Fruit fly (Drosophila melanogaster) whole organism, embryonic: ENCODE results near the gene r2d2.

Source experiments
- B-H2 ChIP-seq: fragments of 200-800 bp; sonication (Bioruptor generic); optimal IDR thresholded peaks from 2 replicates; lab custom pipeline; 2018; ENCODE audit warnings: missing biosample characterization, mild to moderate bottlenecking, missing genetic modification characterization
- BEAF-32 ChIP-seq: fragments of 200-800 bp; sonication (Bioruptor generic); optimal IDR thresholded peaks from 3 replicates; lab custom pipeline; 2017; ENCODE audit warnings: missing biosample characterization, missing genetic modification characterization, mild to moderate bottlenecking, moderate library complexity, missing genetic modification reagents
- CG12219 ChIP-seq: fragments of 200-800 bp; sonication (Bioruptor generic); optimal IDR thresholded peaks from 3 replicates; lab custom pipeline; 2018; ENCODE audit warnings: missing biosample characterization, mild to moderate bottlenecking, missing genetic modification characterization
- CG12236 ChIP-seq: fragments of 200-800 bp; sonication (Bioruptor generic); optimal IDR thresholded peaks from 2 replicates; lab custom pipeline; 2016; ENCODE audit warnings: missing biosample characterization, missing genetic modification characterization
- CG13296 ChIP-seq: fragments of 200-800 bp; sonication (Bioruptor generic); optimal IDR thresholded peaks from 3 replicates; lab custom pipeline; 2018; ENCODE audit warnings: missing biosample characterization, mild to moderate bottlenecking, missing genetic modification characterization
- CG14710 ChIP-seq: fragments of 200-800 bp; sonication (Bioruptor generic); optimal IDR thresholded peaks from 3 replicates; lab custom pipeline; 2019; ENCODE audit warnings: missing biosample characterization, mild to moderate bottlenecking, missing genetic modification characterization, moderate library complexity
- CG17612 ChIP-seq: fragments of 200-800 bp; sonication (Bioruptor generic); IDR thresholded peaks from 2 replicates; pipeline ENCODE4 v1.3.6; 2022; ENCODE audit warnings: missing biosample characterization, missing genetic modification characterization
- CG1832 ChIP-seq: fragments of 200-800 bp; sonication (Bioruptor generic); optimal IDR thresholded peaks from 2 replicates; lab custom pipeline; 2017; ENCODE audit warnings: missing biosample characterization, mild to moderate bottlenecking, missing genetic modification characterization, inconsistent platforms
- CG4404 ChIP-seq: fragments of 200-800 bp; sonication (Bioruptor generic); IDR thresholded peaks from 2 replicates; pipeline ENCODE4 v1.3.6; 2022; ENCODE audit warnings: missing biosample characterization, missing genetic modification characterization
- CG6813 ChIP-seq: fragments of 200-800 bp; sonication (Bioruptor generic); optimal IDR thresholded peaks from 2 replicates; lab custom pipeline; 2017; ENCODE audit warnings: missing biosample characterization, missing genetic modification characterization, mild to moderate bottlenecking, moderate library complexity, missing genetic modification reagents
- CG7839 ChIP-seq: fragments of 200-800 bp; sonication (Bioruptor generic); optimal IDR thresholded peaks from 3 replicates; lab custom pipeline; 2018; ENCODE audit warnings: missing biosample characterization, mild to moderate bottlenecking, missing genetic modification characterization, moderate library complexity
- CG7987 ChIP-seq: fragments of 200-800 bp; sonication (Bioruptor generic); optimal IDR thresholded peaks from 2 replicates; lab custom pipeline; 2018; ENCODE audit warnings: missing biosample characterization, mild to moderate bottlenecking, missing genetic modification characterization, moderate library complexity
- CG8089 ChIP-seq: fragments of 200-800 bp; sonication (Bioruptor generic); optimal IDR thresholded peaks from 3 replicates; lab custom pipeline; 2016; ENCODE audit warnings: missing biosample characterization, missing genetic modification characterization
- CG9727 ChIP-seq: fragments of 200-800 bp; sonication (Bioruptor generic); optimal IDR thresholded peaks from 3 replicates; lab custom pipeline; 2017; ENCODE audit warnings: missing biosample characterization, mild to moderate bottlenecking, missing genetic modification characterization
- CG9876 ChIP-seq: fragments of 200-800 bp; sonication (Bioruptor generic); optimal IDR thresholded peaks from 2 replicates; lab custom pipeline; 2016; ENCODE audit warnings: missing biosample characterization, missing genetic modification characterization
- CHES-1-like ChIP-seq: fragments of 200-800 bp; sonication (Bioruptor generic); optimal IDR thresholded peaks from 2 replicates; lab custom pipeline; 2016; ENCODE audit warnings: missing biosample characterization, missing genetic modification characterization
- Camta ChIP-seq: fragments of 200-800 bp; sonication (Bioruptor generic); optimal IDR thresholded peaks from 2 replicates; lab custom pipeline; 2016; ENCODE audit warnings: missing biosample characterization, missing genetic modification characterization
- Doc3 ChIP-seq: fragments of 200-800 bp; sonication (Bioruptor generic); IDR thresholded peaks from 3 replicates; pipeline ENCODE4 v1.3.6; 2022; ENCODE audit warnings: missing biosample characterization, missing genetic modification characterization; ENCODE audit not compliant: partially characterized antibody
- E2f1 ChIP-seq: fragments of 200-800 bp; sonication (Bioruptor generic); IDR thresholded peaks from 2 replicates; pipeline ENCODE4 v1.3.6; 2022; ENCODE audit warnings: missing biosample characterization, missing genetic modification characterization
- Gug ChIP-seq: fragments of 200-800 bp; sonication (Bioruptor generic); IDR thresholded peaks from 4 replicates; pipeline ENCODE4 v1.3.6; 2022; ENCODE audit warnings: missing biosample characterization, missing genetic modification characterization
- Jarid2 ChIP-seq: fragments of 200-800 bp; sonication (Bioruptor generic); optimal IDR thresholded peaks from 3 replicates; lab custom pipeline; 2017; ENCODE audit warnings: mild to moderate bottlenecking, missing biosample characterization, missing genetic modification reagents, missing genetic modification characterization
- Lim3 ChIP-seq: fragments of 200-800 bp; sonication (Bioruptor generic); IDR thresholded peaks from 2 replicates; pipeline ENCODE4 v1.3.6; 2022; ENCODE audit warnings: missing biosample characterization, missing genetic modification characterization
- Lpt ChIP-seq: fragments of >200 bp; optimal IDR thresholded peaks from 2 replicates; lab custom pipeline; 2018; ENCODE audit warnings: missing biosample characterization, missing genetic modification characterization
- MTF-1 ChIP-seq: fragments of 200-800 bp; sonication (Bioruptor generic); optimal IDR thresholded peaks from 2 replicates; lab custom pipeline; 2018; ENCODE audit warnings: missing biosample characterization, mild to moderate bottlenecking, missing genetic modification characterization, borderline replicate concordance
- NK7.1 ChIP-seq: fragments of 200-800 bp; sonication (Bioruptor generic); optimal IDR thresholded peaks from 3 replicates; lab custom pipeline; 2016; ENCODE audit warnings: missing biosample characterization, missing genetic modification characterization
- Nf-YA ChIP-seq: fragments of 200-800 bp; sonication (Bioruptor generic); IDR thresholded peaks from 2 replicates; pipeline ENCODE4 v1.3.6; 2022; ENCODE audit warnings: missing biosample characterization, missing genetic modification characterization
- Rx ChIP-seq: fragments of 200-800 bp; sonication (Bioruptor generic); IDR thresholded peaks from 2 replicates; pipeline ENCODE4 v1.3.6; 2022; ENCODE audit warnings: missing biosample characterization, missing genetic modification characterization
- Spps ChIP-seq: fragments of 200-800 bp; sonication (Bioruptor generic); optimal IDR thresholded peaks from 2 replicates; lab custom pipeline; 2018; ENCODE audit warnings: missing biosample characterization, mild to moderate bottlenecking, missing genetic modification characterization
- Usf ChIP-seq: fragments of 200-800 bp; sonication (Bioruptor generic); optimal IDR thresholded peaks from 2 replicates; lab custom pipeline; 2017; ENCODE audit warnings: missing genotype, missing biosample characterization, missing genetic modification characterization
- aop ChIP-seq: fragments of 200-800 bp; sonication (Bioruptor generic); IDR thresholded peaks from 2 replicates; pipeline ENCODE4 v1.3.6; 2022; ENCODE audit warnings: missing biosample characterization, missing genetic modification characterization
- croc ChIP-seq: fragments of 200-800 bp; sonication (Bioruptor generic); conservative IDR thresholded peaks from 3 replicates; pipeline ENCODE4 v1.3.6; 2022; ENCODE audit warnings: missing biosample characterization, missing genetic modification characterization
- crol ChIP-seq: fragments of 200-800 bp; sonication (Bioruptor generic); IDR thresholded peaks from 2 replicates; pipeline ENCODE4 v1.3.6; 2022; ENCODE audit warnings: missing biosample characterization, missing genetic modification characterization
- ewg ChIP-seq: fragments of 200-800 bp; sonication (Bioruptor generic); optimal IDR thresholded peaks from 3 replicates; lab custom pipeline; 2017; ENCODE audit warnings: mild to moderate bottlenecking, missing biosample characterization, missing genetic modification reagents, missing genetic modification characterization
- gsb-n ChIP-seq: fragments of 200-800 bp; sonication (Bioruptor generic); optimal IDR thresholded peaks from 3 replicates; lab custom pipeline; 2018; ENCODE audit warnings: missing biosample characterization, mild to moderate bottlenecking, missing genetic modification characterization
- gt ChIP-seq: fragments of 200-800 bp; sonication (Bioruptor generic); IDR thresholded peaks from 2 replicates; pipeline ENCODE4 v1.3.6; 2022; ENCODE audit warnings: missing biosample characterization, missing genetic modification characterization
- hb ChIP-seq: fragments of 200-800 bp; sonication (Bioruptor generic); IDR thresholded peaks from 3 replicates; pipeline ENCODE4 v1.3.6; 2022; ENCODE audit warnings: missing biosample characterization, missing genetic modification characterization; ENCODE audit not compliant: partially characterized antibody
- inv ChIP-seq: fragments of 200-800 bp; sonication (Bioruptor generic); IDR thresholded peaks from 2 replicates; pipeline ENCODE4 v1.3.6; 2022; ENCODE audit warnings: missing biosample characterization, missing genetic modification characterization; ENCODE audit not compliant: partially characterized antibody
- jumu ChIP-seq: fragments of 200-800 bp; sonication (Bioruptor generic); optimal IDR thresholded peaks from 3 replicates; lab custom pipeline; 2016; ENCODE audit warnings: missing biosample characterization, missing genetic modification characterization
- kah ChIP-seq: fragments of 200-800 bp; sonication (Bioruptor generic); optimal IDR thresholded peaks from 2 replicates; lab custom pipeline; 2018; ENCODE audit warnings: missing biosample characterization, mild to moderate bottlenecking, missing genetic modification characterization
- kay ChIP-seq: fragments of 200-800 bp; sonication (Bioruptor generic); optimal IDR thresholded peaks from 2 replicates; lab custom pipeline; 2016; ENCODE audit warnings: missing biosample characterization, missing genetic modification characterization
- lov ChIP-seq, 2 experiments: fragments of 200-800 bp in 1 of 2; fragments of >200 bp in 1 of 2; sonication (Bioruptor generic) in 1 of 2; IDR thresholded peaks in 1 of 2; optimal IDR thresholded peaks in 1 of 2; 2 replicates in 1 of 2; 3 replicates in 1 of 2; pipeline versions ENCODE4 v1.3.6 to Lab custom; 2017 to 2022; ENCODE audit warnings: missing biosample characterization in 1 of 2, missing genetic modification characterization in 1 of 2
- mam ChIP-seq: fragments of 200-800 bp; sonication (Bioruptor generic); optimal IDR thresholded peaks from 3 replicates; lab custom pipeline; 2016; ENCODE audit warnings: missing biosample characterization, missing genetic modification characterization
- org-1 ChIP-seq: fragments of 200-800 bp; sonication (Bioruptor generic); optimal IDR thresholded peaks from 2 replicates; lab custom pipeline; 2017; ENCODE audit warnings: missing biosample characterization, missing genetic modification characterization
- otp ChIP-seq: fragments of 200-800 bp; sonication (Bioruptor generic); IDR thresholded peaks from 3 replicates; pipeline ENCODE4, ENCODE4 v1.3.6; 2022; ENCODE audit warnings: missing biosample characterization, missing genetic modification characterization
- pum ChIP-seq: fragments of 200-800 bp; sonication (Bioruptor generic); optimal IDR thresholded peaks from 2 replicates; lab custom pipeline; 2016; ENCODE audit warnings: missing biosample characterization, missing genetic modification characterization
- run ChIP-seq: fragments of 200-800 bp; sonication (Bioruptor generic); optimal IDR thresholded peaks from 3 replicates; lab custom pipeline; 2018; ENCODE audit warnings: missing biosample characterization, mild to moderate bottlenecking, missing genetic modification characterization
- salm ChIP-seq: fragments of 200-800 bp; sonication (Bioruptor generic); optimal IDR thresholded peaks from 2 replicates; lab custom pipeline; 2018; ENCODE audit warnings: missing biosample characterization, mild to moderate bottlenecking, missing genetic modification characterization
- tgo ChIP-seq: fragments of 200-800 bp; sonication (Bioruptor generic); IDR thresholded peaks from 3 replicates; pipeline ENCODE4 v1.3.6; 2022; ENCODE audit warnings: missing biosample characterization, missing genetic modification characterization
- trem ChIP-seq: fragments of 200-800 bp; optimal IDR thresholded peaks from 3 replicates; lab custom pipeline; 2019; ENCODE audit warnings: missing biosample characterization, mild to moderate bottlenecking, missing genetic modification characterization, moderate library complexity
- wdn ChIP-seq: fragments of 200-800 bp; sonication (Bioruptor generic); IDR thresholded peaks from 2 replicates; pipeline ENCODE4 v1.3.6; 2022; ENCODE audit warnings: missing biosample characterization, missing genetic modification characterization
- wek ChIP-seq: fragments of 200-800 bp; sonication (Bioruptor generic); optimal IDR thresholded peaks from 3 replicates; lab custom pipeline; 2018; ENCODE audit warnings: missing biosample characterization, mild to moderate bottlenecking, missing genetic modification characterization, moderate library complexity
- zfh1 ChIP-seq: fragments of 200-800 bp; sonication (Bioruptor generic); IDR thresholded peaks from 3 replicates; pipeline ENCODE4 v1.3.6; 2022; ENCODE audit warnings: missing biosample characterization, missing genetic modification characterization

r2d2 gene

DNA sequence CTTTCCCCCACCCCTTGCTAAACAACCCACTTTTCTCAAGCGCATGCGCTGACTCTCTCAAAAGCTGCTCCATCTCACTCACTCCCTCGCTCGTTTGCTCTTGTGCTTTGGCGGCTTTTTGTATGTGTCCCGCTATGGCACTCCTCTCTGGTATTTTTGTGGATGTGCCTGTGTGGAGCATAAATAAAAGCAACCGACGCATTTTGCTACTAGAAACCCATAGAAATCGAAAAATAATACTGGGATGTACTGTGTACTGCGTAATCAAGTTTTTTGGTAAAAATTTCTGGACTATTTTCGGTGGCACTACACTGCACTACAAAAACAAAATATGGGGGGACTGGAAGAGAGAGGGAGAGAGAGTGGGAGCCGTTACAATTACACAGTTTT, 9.7 kb downstream of the r2d2 start (continued):
- TF ChIP-seq BEAF-32 (GFP tag; lab: Kevin White, UChicago) (no peak), CG7987 (GFP tag; lab: Kevin White, UChicago) (peak; percentile 63), gt (GFP tag; lab: Robert Waterston, UW) (no peak), CG1832 (GFP tag; lab: Kevin White, UChicago) (peak; percentile 74), CHES-1-like (GFP tag; lab: Kevin White, UChicago) (no peak), Usf (no peak), Camta (GFP tag; lab: Kevin White, UChicago) (no peak), jumu (GFP tag; lab: Kevin White, UChicago) (no peak), Nf-YA (GFP tag; lab: Robert Waterston, UW) (no peak), croc (GFP tag; lab: Robert Waterston, UW) (no peak), NK7.1 (GFP tag; lab: Kevin White, UChicago) (no peak), org-1 (GFP tag; lab: Kevin White, UChicago) (no peak), CG14710 (tag; lab: Kevin White, UChicago) (no peak), ewg (GFP tag; lab: Kevin White, UChicago) (peak; percentile 97), Doc3 (GFP tag; lab: Robert Waterston, UW) (no peak), B-H2 (GFP tag; lab: Kevin White, UChicago) (no peak), zfh1 (no peak), aop (no peak), CG4404 (no peak), Rx (GFP tag; lab: Robert Waterston, UW) (no peak), Spps (tag; lab: Kevin White, UChicago) (no peak), CG12219 (no peak), wek (GFP tag; lab: Kevin White, UChicago) (no peak), mam (GFP tag; lab: Kevin White, UChicago) (no peak), wdn (GFP tag; lab: Robert Waterston, UW) (no peak), CG7839 (tag; lab: Kevin White, UChicago) (no peak), CG17612 (GFP tag; lab: Robert Waterston, UW) (no peak), pum (no peak), Jarid2 (no peak), Lim3 (no peak), Lpt (GFP tag; lab: Kevin White, UChicago) (no peak), run (tag; lab: Kevin White, UChicago) (no peak), salm (tag; lab: Kevin White, UChicago) (no peak), kah (GFP tag; lab: Kevin White, UChicago) (no peak), tgo (GFP tag; lab: Robert Waterston, UW) (no peak), CG12236 (no peak), CG13296 (no peak), otp (GFP tag; lab: Robert Waterston, UW) (no peak), CG6813 (GFP tag; lab: Kevin White, UChicago) (peak; percentile 58), Gug (GFP tag; lab: Robert Waterston, UW) (no peak), lov (optimal IDR thresholded peaks at IDR 0.05; lab: Kevin White, UChicago) (no peak), lov (GFP tag; IDR thresholded peaks at IDR 0.05; lab: Robert Waterston, UW) (no peak), CG9876 (GFP tag; lab: Kevin White, UChicago) (no peak), CG9727 (GFP tag; lab: Kevin White, UChicago) (no peak), MTF-1 (GFP tag; lab: Kevin White, UChicago) (no peak), E2f1 (GFP tag; lab: Robert Waterston, UW) (no peak; the same call in 1 of the 2 replicates), kay (GFP tag; lab: Kevin White, UChicago) (peak; percentile 14), CG8089 (GFP tag; lab: Kevin White, UChicago) (no peak), inv (GFP tag; lab: Robert Waterston, UW) (no peak), trem (tag; lab: Kevin White, UChicago) (no peak), crol (peak; percentile 96), hb (GFP tag; lab: Robert Waterston, UW) (no peak), gsb-n (tag; lab: Kevin White, UChicago) (no peak)
